Fruit fly (Drosophila melanogaster) whole organism, embryonic: ENCODE measurements around the gene eIF4E5.

Source experiments
- ATbp ChIP-seq: fragments of 200-800 bp; sonication (Bioruptor generic); optimal IDR thresholded peaks from 2 replicates; lab custom pipeline; 2017; ENCODE audit warnings: missing biosample characterization, mild to moderate bottlenecking, missing genetic modification characterization, missing genetic modification reagents
- Abd-B ChIP-seq: fragments of 200-800 bp; sonication (Bioruptor generic); optimal IDR thresholded peaks from 2 replicates; lab custom pipeline; 2018; ENCODE audit warnings: missing biosample characterization, mild to moderate bottlenecking, missing genetic modification characterization, moderate library complexity
- Asciz ChIP-seq: fragments of 200-800 bp; sonication (Bioruptor generic); optimal IDR thresholded peaks from 2 replicates; lab custom pipeline; 2017; ENCODE audit warnings: missing biosample characterization, mild to moderate bottlenecking, missing genetic modification characterization, missing genetic modification reagents
- Atf6 ChIP-seq: fragments of 200-800 bp; sonication (Bioruptor generic); IDR thresholded peaks from 2 replicates; pipeline ENCODE4 v1.3.6; 2022; ENCODE audit warnings: missing biosample characterization, missing genetic modification characterization
- C15 ChIP-seq: fragments of 200-800 bp; sonication (Bioruptor generic); IDR thresholded peaks from 3 replicates; pipeline ENCODE4 v1.3.6; 2022; ENCODE audit warnings: missing biosample characterization, missing genetic modification characterization
- CG11398 ChIP-seq: fragments of 200-800 bp; sonication (Bioruptor generic); optimal IDR thresholded peaks from 2 replicates; lab custom pipeline; 2016; ENCODE audit warnings: missing biosample characterization, missing genetic modification characterization
- CG1233 ChIP-seq: fragments of 200-800 bp; sonication (Bioruptor generic); optimal IDR thresholded peaks from 4 replicates; lab custom pipeline; 2018; ENCODE audit warnings: missing biosample characterization, mild to moderate bottlenecking, missing genetic modification characterization
- CG12769 ChIP-seq: fragments of 200-800 bp; sonication (Bioruptor generic); optimal IDR thresholded peaks from 2 replicates; lab custom pipeline; 2019; ENCODE audit warnings: missing biosample characterization, mild to moderate bottlenecking, missing genetic modification characterization, moderate library complexity
- CG15696 ChIP-seq: fragments of 200-800 bp; sonication (Bioruptor generic); optimal IDR thresholded peaks from 2 replicates; lab custom pipeline; 2019; ENCODE audit warnings: missing biosample characterization, mild to moderate bottlenecking, missing genetic modification characterization, moderate library complexity
- CG16863 ChIP-seq: fragments of 200-800 bp; sonication (Bioruptor generic); optimal IDR thresholded peaks from 3 replicates; lab custom pipeline; 2016; ENCODE audit warnings: missing biosample characterization, missing genetic modification characterization
- CG1832 ChIP-seq: fragments of 200-800 bp; sonication (Bioruptor generic); optimal IDR thresholded peaks from 2 replicates; lab custom pipeline; 2017; ENCODE audit warnings: missing biosample characterization, mild to moderate bottlenecking, missing genetic modification characterization, inconsistent platforms
- CG30020 ChIP-seq: fragments of 200-800 bp; optimal IDR thresholded peaks from 2 replicates; lab custom pipeline; 2019; ENCODE audit warnings: missing biosample characterization, mild to moderate bottlenecking, missing genetic modification characterization, moderate library complexity
- CG32532 ChIP-seq: fragments of 200-800 bp; sonication (Bioruptor generic); IDR thresholded peaks from 2 replicates; pipeline ENCODE4 v1.3.6; 2022; ENCODE audit warnings: missing biosample characterization, missing genetic modification characterization
- CG42726 ChIP-seq: fragments of 200-800 bp; sonication (Bioruptor generic); IDR thresholded peaks from 2 replicates; pipeline ENCODE4 v1.3.6; 2022; ENCODE audit warnings: missing biosample characterization, missing genetic modification characterization; ENCODE audit not compliant: partially characterized antibody
- CG6175 ChIP-seq: fragments of 200-800 bp; sonication (Bioruptor generic); IDR thresholded peaks from 3 replicates; pipeline ENCODE4 v1.3.6; 2022; ENCODE audit warnings: missing biosample characterization, missing genetic modification characterization
- CG7745 ChIP-seq: fragments of 200-800 bp; sonication (Bioruptor generic); optimal IDR thresholded peaks from 2 replicates; lab custom pipeline; 2018; ENCODE audit warnings: missing biosample characterization, mild to moderate bottlenecking, missing genetic modification characterization, moderate library complexity
- CG7928 ChIP-seq: fragments of 200-800 bp; sonication (Bioruptor generic); optimal IDR thresholded peaks from 2 replicates; lab custom pipeline; 2017; ENCODE audit warnings: missing biosample characterization, mild to moderate bottlenecking, missing genetic modification characterization
- CG8290 ChIP-seq, 3 experiments: fragments of 200-800 bp; sonication (Bioruptor generic); optimal IDR thresholded peaks; 2 replicates each; lab custom pipeline; 2016 to 2019; ENCODE audit warnings: missing biosample characterization in 3 of 3, missing genetic modification characterization in 3 of 3, mild to moderate bottlenecking in 2 of 3, moderate library complexity in 1 of 3
- CG8944 ChIP-seq: fragments of 200-800 bp; sonication (Bioruptor generic); optimal IDR thresholded peaks from 3 replicates; lab custom pipeline; 2016; ENCODE audit warnings: missing biosample characterization, missing genetic modification characterization
- CG9437 ChIP-seq: fragments of 200-800 bp; sonication (Bioruptor generic); optimal IDR thresholded peaks from 2 replicates; lab custom pipeline; 2018; ENCODE audit warnings: missing biosample characterization, mild to moderate bottlenecking, missing genetic modification characterization
- D19A ChIP-seq: fragments of 200-800 bp; optimal IDR thresholded peaks from 3 replicates; lab custom pipeline; 2019; ENCODE audit warnings: missing biosample characterization, mild to moderate bottlenecking, missing genetic modification characterization, moderate library complexity
- D19B ChIP-seq: fragments of 200-800 bp; sonication (Bioruptor generic); optimal IDR thresholded peaks from 2 replicates; lab custom pipeline; 2017; ENCODE audit warnings: missing biosample characterization, mild to moderate bottlenecking, missing genetic modification characterization
- Deaf1 ChIP-seq: fragments of 200-800 bp; optimal IDR thresholded peaks from 3 replicates; lab custom pipeline; 2019; ENCODE audit warnings: missing biosample characterization, mild to moderate bottlenecking, missing genetic modification characterization, moderate library complexity
- Drgx ChIP-seq: fragments of 200-800 bp; sonication (Bioruptor generic); IDR thresholded peaks from 2 replicates; pipeline ENCODE4 v1.3.6; 2022; ENCODE audit warnings: missing biosample characterization, missing genetic modification characterization
- Elba2 ChIP-seq: fragments of 200-800 bp; sonication (Bioruptor generic); optimal IDR thresholded peaks from 3 replicates; lab custom pipeline; 2016; ENCODE audit warnings: missing biosample characterization, missing genetic modification characterization
- Ets65A ChIP-seq: fragments of 200-800 bp; sonication (Bioruptor generic); peaks from one replicate; lab custom pipeline; 2016; ENCODE audit warnings: missing biosample characterization, missing genetic modification characterization
- Fer2 ChIP-seq: fragments of 200-800 bp; sonication (Bioruptor generic); optimal IDR thresholded peaks from 2 replicates; lab custom pipeline; 2018; ENCODE audit warnings: missing biosample characterization, mild to moderate bottlenecking, missing genetic modification characterization, moderate library complexity
- HLH3B ChIP-seq: fragments of 200-800 bp; sonication (Bioruptor generic); IDR thresholded peaks from 2 replicates; pipeline ENCODE4 v1.3.6; 2022; ENCODE audit warnings: missing biosample characterization, missing genetic modification characterization
- Hr78 ChIP-seq, 2 experiments: fragments of 200-800 bp in 1 of 2; fragments of >200 bp in 1 of 2; sonication (Bioruptor generic) in 1 of 2; optimal IDR thresholded peaks; 2 replicates each; lab custom pipeline; 2017 to 2019; ENCODE audit warnings: missing biosample characterization in 2 of 2, missing genetic modification characterization in 2 of 2, mild to moderate bottlenecking in 1 of 2, moderate library complexity in 1 of 2
- Side ChIP-seq: fragments of 200-800 bp; sonication (Bioruptor generic); optimal IDR thresholded peaks from 2 replicates; lab custom pipeline; 2016; ENCODE audit warnings: missing biosample characterization, missing genetic modification characterization
- Tbp ChIP-seq: fragments of >200 bp; optimal IDR thresholded peaks from 2 replicates; lab custom pipeline; 2018; ENCODE audit warnings: missing biosample characterization, missing genetic modification characterization
- YL-1 ChIP-seq: fragments of 200-800 bp; sonication (Bioruptor generic); optimal IDR thresholded peaks from 3 replicates; lab custom pipeline; 2017; ENCODE audit warnings: missing biosample characterization, mild to moderate bottlenecking, missing genetic modification characterization
- bbx ChIP-seq: fragments of 200-800 bp; sonication (Bioruptor generic); IDR thresholded peaks from 2 replicates; pipeline ENCODE4 v1.3.6; 2022; ENCODE audit warnings: missing biosample characterization, missing genetic modification characterization; ENCODE audit not compliant: partially characterized antibody
- bcd ChIP-seq: fragments of 200-800 bp; sonication (Bioruptor generic); optimal IDR thresholded peaks from 2 replicates; lab custom pipeline; 2017; ENCODE audit warnings: missing biosample characterization, mild to moderate bottlenecking, missing genetic modification characterization
- chm ChIP-seq: fragments of 200-800 bp; sonication (Bioruptor generic); IDR thresholded peaks from 2 replicates; pipeline ENCODE4 v1.3.6; 2022; ENCODE audit warnings: missing biosample characterization, missing genetic modification characterization
- dan ChIP-seq: fragments of 200-800 bp; sonication (Bioruptor generic); IDR thresholded peaks from 2 replicates; pipeline ENCODE4 v1.3.6; 2022; ENCODE audit warnings: missing biosample characterization, missing genetic modification characterization
- en ChIP-seq: fragments of 200-800 bp; sonication (Bioruptor generic); optimal IDR thresholded peaks from 2 replicates; lab custom pipeline; 2016; ENCODE audit warnings: missing biosample characterization, missing genetic modification characterization
- fd64A ChIP-seq: fragments of 200-800 bp; sonication (Bioruptor generic); optimal IDR thresholded peaks from 3 replicates; lab custom pipeline; 2018; ENCODE audit warnings: missing biosample characterization, mild to moderate bottlenecking, missing genetic modification characterization
- gce ChIP-seq: fragments of 200-800 bp; sonication (Bioruptor generic); IDR thresholded peaks from 3 replicates; pipeline ENCODE4 v1.3.6; 2022; ENCODE audit warnings: missing biosample characterization, missing genetic modification characterization
- mld ChIP-seq: fragments of 200-800 bp; sonication (Bioruptor generic); IDR thresholded peaks from 3 replicates; pipeline ENCODE4 v1.3.6; 2022; ENCODE audit warnings: missing biosample characterization, missing genetic modification characterization; ENCODE audit not compliant: partially characterized antibody
- oc ChIP-seq: fragments of 200-800 bp; sonication (Bioruptor generic); optimal IDR thresholded peaks from 2 replicates; lab custom pipeline; 2018; ENCODE audit warnings: missing biosample characterization, mild to moderate bottlenecking, missing genetic modification characterization, moderate library complexity
- odd ChIP-seq: fragments of 200-800 bp; sonication (Bioruptor generic); optimal IDR thresholded peaks from 2 replicates; lab custom pipeline; 2017; ENCODE audit warnings: missing biosample characterization, mild to moderate bottlenecking, missing genetic modification characterization
- pros ChIP-seq: fragments of 200-800 bp; sonication (Bioruptor generic); optimal IDR thresholded peaks from 3 replicates; lab custom pipeline; 2019; ENCODE audit warnings: missing biosample characterization, mild to moderate bottlenecking, missing genetic modification characterization, moderate library complexity
- run ChIP-seq: fragments of 200-800 bp; sonication (Bioruptor generic); optimal IDR thresholded peaks from 3 replicates; lab custom pipeline; 2018; ENCODE audit warnings: missing biosample characterization, mild to moderate bottlenecking, missing genetic modification characterization
- scrt ChIP-seq: fragments of 200-800 bp; sonication (Bioruptor generic); optimal IDR thresholded peaks from 2 replicates; lab custom pipeline; 2018; ENCODE audit warnings: missing biosample characterization, mild to moderate bottlenecking, missing genetic modification characterization, moderate library complexity
- sna ChIP-seq: fragments of 200-800 bp; sonication (Bioruptor generic); IDR thresholded peaks from 2 replicates; pipeline ENCODE4 v1.3.6; 2022; ENCODE audit warnings: missing biosample characterization, missing genetic modification characterization; ENCODE audit not compliant: partially characterized antibody
- zen2 ChIP-seq: fragments of 200-800 bp; sonication (Bioruptor generic); IDR thresholded peaks from 3 replicates; pipeline ENCODE4 v1.3.6; 2022; ENCODE audit warnings: missing biosample characterization, missing genetic modification characterization; ENCODE audit not compliant: partially characterized antibody
- zfh2 ChIP-seq: fragments of 200-800 bp; sonication (Bioruptor generic); optimal IDR thresholded peaks from 2 replicates; lab custom pipeline; 2016; ENCODE audit warnings: missing biosample characterization, missing genetic modification characterization

eIF4E5 gene

dm6 chr3L:7860634-7861431, 33.8 kb upstream of the eIF4E5 start (continued):
- TF ChIP-seq CG6175 (GFP tag; lab: Robert Waterston, UW) (peak; percentile 12; the same call in 1 of the 3 replicates), Hr78 (GFP tag; optimal IDR thresholded peaks at IDR 0.05; lab: Kevin White, UChicago) (no peak), D19A (tag; lab: Kevin White, UChicago) (no peak), Abd-B (GFP tag; lab: Kevin White, UChicago) (no peak), Tbp (no peak), Asciz (GFP tag; lab: Kevin White, UChicago) (no peak), CG15696 (tag; lab: Kevin White, UChicago) (no peak), Side (GFP tag; lab: Kevin White, UChicago) (no peak), CG8290 (GFP tag; optimal IDR thresholded peaks at IDR 0.05; lab: Kevin White, UChicago) (peak; percentile 9), CG8290 (tag; optimal IDR thresholded peaks at IDR 0.05; lab: Kevin White, UChicago) (no peak), run (peak; percentile 26), oc (tag; lab: Kevin White, UChicago) (no peak), Elba2 (GFP tag; lab: Kevin White, UChicago) (no peak), CG11398 (GFP tag; lab: Kevin White, UChicago) (no peak), CG30020 (tag; lab: Kevin White, UChicago) (no peak), mld (GFP tag; lab: Robert Waterston, UW) (no peak), CG8944 (GFP tag; lab: Kevin White, UChicago) (peak; percentile 25), bbx (GFP tag; lab: Robert Waterston, UW) (no peak), pros (no peak), Fer2 (tag; lab: Kevin White, UChicago) (no peak), CG7745 (tag; lab: Kevin White, UChicago) (no peak), CG42726 (GFP tag; lab: Robert Waterston, UW) (no peak), Drgx (GFP tag; lab: Robert Waterston, UW) (no peak; the same call in 1 of the 2 replicates), odd (GFP tag; lab: Kevin White, UChicago) (no peak)

dm6 chr3L:7861807-7862206, 32.9 kb upstream of the eIF4E5 start:
- TF ChIP-seq Deaf1 (tag; lab: Kevin White, UChicago), result peak; percentile 24
- no peak for TF ChIP-seq CG9437
- no peak for TF ChIP-seq bcd (GFP tag; lab: Kevin White, UChicago)
- no peak for TF ChIP-seq chm (GFP tag; lab: Robert Waterston, UW)
- no peak; the same call in 1 of the 2 replicates for TF ChIP-seq CG32532
- no peak for TF ChIP-seq CG7928 (GFP tag; lab: Kevin White, UChicago)
- no peak for TF ChIP-seq Ets65A
- no peak for TF ChIP-seq dan (GFP tag; lab: Robert Waterston, UW)
- TF ChIP-seq C15 (GFP tag; lab: Robert Waterston, UW), result no peak
- TF ChIP-seq CG16863 (GFP tag; lab: Kevin White, UChicago), result no peak
- no peak for TF ChIP-seq zfh2 (GFP tag; lab: Kevin White, UChicago)
- peak; percentile 5 for TF ChIP-seq D19B (GFP tag; lab: Kevin White, UChicago)
- no peak for TF ChIP-seq CG30020 (tag; lab: Kevin White, UChicago)
- TF ChIP-seq CG1832, result no peak
- TF ChIP-seq ATbp, result no peak
- no peak for TF ChIP-seq en
- TF ChIP-seq CG12769 (tag; lab: Kevin White, UChicago), result no peak
- TF ChIP-seq fd64A (GFP tag; lab: Kevin White, UChicago), result no peak
- TF ChIP-seq Atf6 (GFP tag; lab: Robert Waterston, UW), result no peak; the same call in 1 of the 2 replicates
- TF ChIP-seq CG1233 (GFP tag; lab: Kevin White, UChicago), result no peak
- TF ChIP-seq HLH3B (GFP tag; lab: Robert Waterston, UW), result 0 out of 2 replicates have a peak, but pooled peaks have one; percentile 21
- TF ChIP-seq sna (GFP tag; lab: Robert Waterston, UW), result no peak
- no peak for TF ChIP-seq zen2
- TF ChIP-seq scrt (GFP tag; lab: Kevin White, UChicago), result no peak
- no peak for TF ChIP-seq YL-1 (GFP tag; lab: Kevin White, UChicago)
- no peak for TF ChIP-seq gce
